Worm (Caenorhabditis elegans) whole organism, L3 larva: ENCODE measurements around the gene srh-116.

ENCODE experiments used
- R02D3.7 ChIP-seq: fragments of 150-350 bp; optimal IDR thresholded peaks from 2 replicates; lab custom pipeline; 2014; ENCODE audit warnings: missing biosample characterization, missing genetic modification characterization
- elt-3 ChIP-seq, 3 experiments: fragments of 150-350 bp in 1 of 3; sonication (generic microtip) in 2 of 3; optimal IDR thresholded peaks; 2 replicates in 2 of 3; 4 replicates in 1 of 3; lab custom pipeline; 2014 to 2017; ENCODE audit warnings: missing biosample characterization in 3 of 3, missing genetic modification characterization in 3 of 3
- fkh-2 ChIP-seq: fragments of 150-350 bp; optimal IDR thresholded peaks from 2 replicates; lab custom pipeline; 2014; ENCODE audit warnings: missing biosample characterization, missing genetic modification reagents, missing genetic modification characterization
- mdl-1 ChIP-seq: fragments of 150-350 bp; optimal IDR thresholded peaks from 2 replicates; lab custom pipeline; 2014; ENCODE audit warnings: missing biosample characterization, missing genetic modification characterization
- nhr-77 ChIP-seq: fragments of 150-350 bp; optimal IDR thresholded peaks from 2 replicates; lab custom pipeline; 2014; ENCODE audit warnings: missing biosample characterization, missing genetic modification characterization
- skn-1 ChIP-seq: fragments of 150-350 bp; optimal IDR thresholded peaks from 2 replicates; lab custom pipeline; 2014; ENCODE audit warnings: missing biosample characterization, missing genetic modification characterization
- snpc-4 ChIP-seq: fragments of 150-350 bp; optimal IDR thresholded peaks from 2 replicates; lab custom pipeline; 2014; ENCODE audit warnings: missing biosample characterization, missing genetic modification characterization
- unc-62 ChIP-seq: fragments of 150-350 bp; sonication (generic microtip); optimal IDR thresholded peaks from 4 replicates; lab custom pipeline; 2014; ENCODE audit warnings: missing biosample characterization, missing genetic modification reagents, missing genetic modification characterization

- TF ChIP-seq skn-1, result no peak
- TF ChIP-seq nhr-77 (tag; lab: Kevin White, UChicago), result no peak
- no peak for TF ChIP-seq R02D3.7 (tag; lab: Kevin White, UChicago)
- no peak for TF ChIP-seq snpc-4 (tag; lab: Kevin White, UChicago)
- no peak for TF ChIP-seq elt-3 (tag; optimal IDR thresholded peaks at IDR 0.05; lab: Kevin White, UChicago)
- TF ChIP-seq mdl-1 (tag; lab: Kevin White, UChicago), result no peak
- TF ChIP-seq fkh-2 (tag; lab: Kevin White, UChicago), result no peak
- no peak for TF ChIP-seq unc-62 (GFP tag; lab: Kevin White, UChicago)
Observed at ce11 chrV:17292740-17293139, 37.8 kb upstream of the srh-116 start.
